Worm (Caenorhabditis elegans) whole organism, young adult: Measurements from ENCODE around the gene col-183.

Experiments used
- B0035.1 ChIP-seq: sonication (generic microtip); optimal IDR thresholded peaks from 2 replicates; lab custom pipeline; 2016; ENCODE audit warnings: missing genetic modification characterization, mild to moderate bottlenecking, missing compliant biosample characterization, missing genotype, missing genetic modification reagents
- B0336.3 ChIP-seq: fragments of 200-800 bp; sonication (Bioruptor generic); IDR thresholded peaks from 2 replicates; pipeline ENCODE4 v1.3.6; 2022; ENCODE audit warnings: missing genetic modification characterization, missing compliant biosample characterization
- C06A6.2 ChIP-seq: fragments of 200-800 bp; sonication (Bioruptor generic); conservative IDR thresholded peaks from 2 replicates; pipeline ENCODE4 v1.3.6; 2022; ENCODE audit warnings: missing genetic modification characterization, missing compliant biosample characterization
- F22D6.2 ChIP-seq: sonication (generic microtip); optimal IDR thresholded peaks from 2 replicates; lab custom pipeline; 2016; ENCODE audit warnings: mild to moderate bottlenecking, missing genetic modification characterization, missing compliant biosample characterization
- F23B12.7 ChIP-seq: sonication (generic microtip); optimal IDR thresholded peaks from 2 replicates; lab custom pipeline; 2017; ENCODE audit warnings: missing genetic modification characterization, mild to moderate bottlenecking, missing compliant biosample characterization, antibody characterized with exemption, moderate library complexity; ENCODE audit not compliant: insufficient read depth
- F55B11.4 ChIP-seq: sonication (generic microtip); optimal IDR thresholded peaks from 2 replicates; lab custom pipeline; 2016; ENCODE audit warnings: missing compliant biosample characterization, missing genetic modification characterization, borderline replicate concordance; ENCODE audit not compliant: insufficient read depth
- F57A8.1 ChIP-seq: fragments of 200-800 bp; sonication (Bioruptor generic); optimal IDR thresholded peaks from 2 replicates; lab custom pipeline; 2018; ENCODE audit warnings: mild to moderate bottlenecking, missing genetic modification characterization, moderate library complexity, missing compliant biosample characterization
- F57C9.4 ChIP-seq: sonication (generic microtip); optimal IDR thresholded peaks from 2 replicates; lab custom pipeline; 2017; ENCODE audit warnings: mild to moderate bottlenecking, missing genetic modification characterization, missing compliant biosample characterization
- K11D2.4 ChIP-seq: fragments of 200-800 bp; sonication (Bioruptor generic); IDR thresholded peaks from 2 replicates; pipeline ENCODE4 v1.3.6; 2022; ENCODE audit warnings: missing genetic modification reagents, missing genetic modification characterization, missing compliant biosample characterization
- T26A5.8 ChIP-seq: sonication (generic microtip); optimal IDR thresholded peaks from 2 replicates; lab custom pipeline; 2016; ENCODE audit warnings: missing genetic modification characterization, missing compliant biosample characterization
- Y53F4B.3 ChIP-seq: fragments of 200-800 bp; sonication (Bioruptor generic); IDR thresholded peaks from 2 replicates; pipeline ENCODE4 v1.3.6; 2022; ENCODE audit warnings: missing genetic modification reagents, missing genetic modification characterization, missing compliant biosample characterization
- Y56A3A.18 ChIP-seq: fragments of 200-800 bp; sonication (Bioruptor generic); IDR thresholded peaks from 2 replicates; pipeline ENCODE4 v1.3.6; 2022; ENCODE audit warnings: missing genetic modification reagents, missing genetic modification characterization, missing compliant biosample characterization
- Y67H2A.10 ChIP-seq: fragments of 200-800 bp; sonication (Bioruptor generic); conservative IDR thresholded peaks from 2 replicates; pipeline ENCODE4 v1.3.6; 2022; ENCODE audit warnings: missing genetic modification reagents, missing genetic modification characterization, missing compliant biosample characterization
- Y95B8A.8 ChIP-seq: fragments of 200-800 bp; sonication (Bioruptor generic); IDR thresholded peaks from 2 replicates; pipeline ENCODE4 v1.3.6; 2022; ENCODE audit warnings: missing genetic modification reagents, missing genetic modification characterization, missing compliant biosample characterization
- akir-1 ChIP-seq: fragments of 200-800 bp; sonication (Bioruptor generic); optimal IDR thresholded peaks from 2 replicates; lab custom pipeline; 2018; ENCODE audit warnings: mild to moderate bottlenecking, missing genetic modification characterization, moderate library complexity, missing compliant biosample characterization
- ama-1 ChIP-seq, 3 experiments: fragments of 150-350 bp in 1 of 3; sonication (generic microtip) in 2 of 3; optimal IDR thresholded peaks; 2 replicates each; lab custom pipeline; 2014 to 2018; ENCODE audit warnings: missing biosample characterization in 2 of 3, missing genetic modification characterization in 2 of 3, missing genetic modification reagents in 2 of 3
- attf-6 ChIP-seq: fragments of 200-800 bp; sonication (Bioruptor generic); IDR thresholded peaks from 2 replicates; pipeline ENCODE4 v1.3.6; 2022; ENCODE audit warnings: missing genetic modification reagents, missing genetic modification characterization, missing compliant biosample characterization
- ceh-100 ChIP-seq: fragments of 200-800 bp; sonication (Bioruptor generic); IDR thresholded peaks from 2 replicates; pipeline ENCODE4 v1.3.6; 2022; ENCODE audit warnings: missing genetic modification reagents, missing genetic modification characterization, missing compliant biosample characterization
- ceh-27 ChIP-seq: fragments of 200-800 bp; sonication (Bioruptor generic); optimal IDR thresholded peaks from 2 replicates; lab custom pipeline; 2018; ENCODE audit warnings: mild to moderate bottlenecking, missing genetic modification characterization, moderate library complexity, missing compliant biosample characterization
- ceh-79 ChIP-seq: sonication (generic microtip); optimal IDR thresholded peaks from 2 replicates; lab custom pipeline; 2017; ENCODE audit warnings: mild to moderate bottlenecking, missing genetic modification characterization, missing compliant biosample characterization
- die-1 ChIP-seq: sonication (generic microtip); optimal IDR thresholded peaks from 2 replicates; lab custom pipeline; 2016; ENCODE audit warnings: missing genotype, mild to moderate bottlenecking, missing genetic modification characterization, missing compliant biosample characterization
- dpl-1 ChIP-seq: fragments of 150-350 bp; optimal IDR thresholded peaks from 2 replicates; lab custom pipeline; 2014; ENCODE audit warnings: missing biosample characterization, missing genetic modification reagents, missing genetic modification characterization
- ets-4 ChIP-seq: fragments of 200-800 bp; sonication (Bioruptor generic); optimal IDR thresholded peaks from 2 replicates; lab custom pipeline; 2018; ENCODE audit warnings: mild to moderate bottlenecking, missing genetic modification characterization, missing compliant biosample characterization
- fkh-3 ChIP-seq: sonication (generic microtip); optimal IDR thresholded peaks from 2 replicates; lab custom pipeline; 2016; ENCODE audit warnings: mild to moderate bottlenecking, missing genetic modification characterization, missing compliant biosample characterization
- him-1 ChIP-seq: sonication (generic microtip); optimal IDR thresholded peaks from 2 replicates; lab custom pipeline; 2016; ENCODE audit warnings: missing genotype, missing genetic modification reagents, missing genetic modification characterization, missing compliant biosample characterization
- hlh-26 ChIP-seq: fragments of 200-800 bp; sonication (Bioruptor generic); conservative IDR thresholded peaks from 2 replicates; pipeline ENCODE4 v1.3.6; 2022; ENCODE audit warnings: missing genetic modification reagents, missing genetic modification characterization, missing compliant biosample characterization
- lag-1 ChIP-seq: fragments of 200-800 bp; sonication (Bioruptor generic); IDR thresholded peaks from 2 replicates; pipeline ENCODE4 v1.3.6; 2022; ENCODE audit warnings: missing genetic modification reagents, missing genetic modification characterization, missing compliant biosample characterization
- lin-54 ChIP-seq: fragments of 200-800 bp; sonication (Bioruptor generic); optimal IDR thresholded peaks from 2 replicates; lab custom pipeline; 2018; ENCODE audit warnings: mild to moderate bottlenecking, missing genetic modification characterization, missing compliant biosample characterization
- lir-1 ChIP-seq: fragments of 200-800 bp; sonication (Bioruptor generic); conservative IDR thresholded peaks from 2 replicates; pipeline ENCODE4 v1.3.6; 2022; ENCODE audit warnings: missing genetic modification reagents, missing genetic modification characterization, missing compliant biosample characterization
- lsy-27 ChIP-seq: sonication (generic microtip); optimal IDR thresholded peaks from 2 replicates; lab custom pipeline; 2017; ENCODE audit warnings: missing genetic modification characterization, mild to moderate bottlenecking, missing compliant biosample characterization, antibody characterized with exemption, missing genotype, borderline replicate concordance; ENCODE audit not compliant: insufficient read depth
- madf-10 ChIP-seq: sonication (generic microtip); optimal IDR thresholded peaks from 2 replicates; lab custom pipeline; 2016; ENCODE audit warnings: mild to moderate bottlenecking, missing genetic modification characterization, missing compliant biosample characterization
- madf-6 ChIP-seq: fragments of 200-800 bp; sonication (Bioruptor generic); IDR thresholded peaks from 2 replicates; pipeline ENCODE4 v1.3.6; 2022; ENCODE audit warnings: missing genetic modification reagents, missing genetic modification characterization, missing compliant biosample characterization
- nfya-1 ChIP-seq: sonication (generic microtip); optimal IDR thresholded peaks from 2 replicates; lab custom pipeline; 2017; ENCODE audit warnings: antibody characterized with exemption, missing compliant biosample characterization, missing genetic modification characterization, borderline replicate concordance; ENCODE audit not compliant: insufficient read depth
- nhr-27 ChIP-seq: fragments of 200-800 bp; sonication (Bioruptor generic); optimal IDR thresholded peaks from 2 replicates; lab custom pipeline; 2018; ENCODE audit warnings: mild to moderate bottlenecking, missing genetic modification characterization, moderate library complexity, missing compliant biosample characterization
- nhr-80 ChIP-seq: sonication (generic microtip); optimal IDR thresholded peaks from 2 replicates; lab custom pipeline; 2016; ENCODE audit warnings: missing genetic modification characterization, missing compliant biosample characterization
- nhr-90 ChIP-seq: sonication (generic microtip); optimal IDR thresholded peaks from 2 replicates; lab custom pipeline; 2016; ENCODE audit warnings: missing genotype, mild to moderate bottlenecking, missing genetic modification characterization, missing compliant biosample characterization
- pbrm-1 ChIP-seq: fragments of 200-800 bp; sonication (Bioruptor generic); IDR thresholded peaks from 2 replicates; pipeline ENCODE4 v1.3.6; 2022; ENCODE audit warnings: missing genetic modification reagents, missing genetic modification characterization, missing compliant biosample characterization
- rcor-1 ChIP-seq: fragments of 200-800 bp; sonication (Bioruptor generic); IDR thresholded peaks from 2 replicates; pipeline ENCODE4 v1.3.6; 2022; ENCODE audit warnings: missing genetic modification reagents, missing genetic modification characterization, missing compliant biosample characterization
- repo-1 ChIP-seq: sonication (generic microtip); optimal IDR thresholded peaks from 2 replicates; lab custom pipeline; 2017; ENCODE audit warnings: mild to moderate bottlenecking, missing genetic modification characterization, missing compliant biosample characterization
- snpc-4 ChIP-seq, 5 experiments: fragments of 150-350 bp in 1 of 5; sonication (generic microtip) in 4 of 5; optimal IDR thresholded peaks; 2 replicates each; lab custom pipeline; 2014 to 2018; ENCODE audit warnings: missing genetic modification characterization in 5 of 5, missing biosample characterization in 3 of 5, antibody characterized with exemption in 2 of 5, mild to moderate bottlenecking in 2 of 5, missing compliant biosample characterization in 2 of 5, missing genotype in 2 of 5, moderate library complexity in 2 of 5, missing genetic modification reagents in 1 of 5
- somi-1 ChIP-seq: fragments of 200-800 bp; sonication (Bioruptor generic); optimal IDR thresholded peaks from 2 replicates; lab custom pipeline; 2018; ENCODE audit warnings: mild to moderate bottlenecking, missing genetic modification characterization, missing compliant biosample characterization
- tbp1 ChIP-seq: fragments of 200-800 bp; sonication (Bioruptor generic); optimal IDR thresholded peaks from 2 replicates; lab custom pipeline; 2018; ENCODE audit warnings: mild to moderate bottlenecking, missing genetic modification characterization, missing compliant biosample characterization
- zfh-2 ChIP-seq: fragments of 200-800 bp; sonication (Bioruptor generic); conservative IDR thresholded peaks from 2 replicates; pipeline ENCODE4 v1.3.6; 2022; ENCODE audit warnings: missing genetic modification reagents, missing genetic modification characterization, missing compliant biosample characterization
- zim-3 ChIP-seq: sonication (generic microtip); optimal IDR thresholded peaks from 2 replicates; lab custom pipeline; 2017; ENCODE audit warnings: mild to moderate bottlenecking, missing genetic modification characterization, moderate library complexity, missing compliant biosample characterization
- ztf-18 ChIP-seq: sonication (generic microtip); optimal IDR thresholded peaks from 2 replicates; lab custom pipeline; 2016; ENCODE audit warnings: missing genotype, mild to moderate bottlenecking, missing genetic modification characterization, missing compliant biosample characterization
- ztf-22 ChIP-seq: fragments of 200-800 bp; sonication (Bioruptor generic); optimal IDR thresholded peaks from 2 replicates; lab custom pipeline; 2018; ENCODE audit warnings: mild to moderate bottlenecking, missing genetic modification characterization, moderate library complexity, missing compliant biosample characterization
- ztf-26 ChIP-seq: sonication (generic microtip); optimal IDR thresholded peaks from 2 replicates; lab custom pipeline; 2017; ENCODE audit warnings: missing genetic modification characterization, missing compliant biosample characterization

Gene col-183

ce11 chrX:13442446-13442845, 25.1 kb downstream of the col-183 start (continued):
- TF ChIP-seq hlh-26 (no peak), ceh-27 (GFP tag; lab: Kevin White, UChicago) (peak; percentile 57), Y53F4B.3 (GFP tag; lab: Robert Waterston, UW) (peak; percentile 50; the same call in 1 of the 2 replicates), zfh-2 (GFP tag; lab: Robert Waterston, UW) (peak; percentile 40; the same call in 1 of the 2 replicates), ceh-79 (no peak), B0336.3 (GFP tag; lab: Robert Waterston, UW) (peak; percentile 48; the same call in 1 of the 2 replicates), repo-1 (tag; lab: Kevin White, UChicago) (no peak), ztf-18 (tag; lab: Kevin White, UChicago) (peak; percentile 14), T26A5.8 (no peak), F55B11.4 (tag; lab: Kevin White, UChicago) (no peak), akir-1 (no peak), ets-4 (GFP tag; lab: Kevin White, UChicago) (no peak), lsy-27 (tag; lab: Kevin White, UChicago) (peak; percentile 31), rcor-1 (GFP tag; lab: Robert Waterston, UW) (peak; percentile 68), ztf-22 (GFP tag; lab: Kevin White, UChicago) (no peak), tbp1 (peak; percentile 92), B0035.1 (tag; lab: Kevin White, UChicago) (no peak), nhr-90 (tag; lab: Kevin White, UChicago) (peak; percentile 60), dpl-1 (GFP tag; lab: Kevin White, UChicago) (no peak), pbrm-1 (GFP tag; lab: Robert Waterston, UW) (peak; percentile 84), attf-6 (GFP tag; lab: Robert Waterston, UW) (no peak), F23B12.7 (tag; lab: Kevin White, UChicago) (peak; percentile 60), ceh-100 (peak; percentile 49; the same call in 1 of the 2 replicates), nhr-80 (tag; lab: Kevin White, UChicago) (peak; percentile 41), Y56A3A.18 (GFP tag; lab: Robert Waterston, UW) (peak; percentile 75; the same call in 1 of the 2 replicates), snpc-4 (GFP tag; optimal IDR thresholded peaks at IDR 0.05; lab: Kevin White, UChicago) (peak; percentile 9), snpc-4 (tag; optimal IDR thresholded peaks at IDR 0.05; lab: Kevin White, UChicago) (peak in 3 of 4 experiments; percentile 31 to 65 (median 41)), Y67H2A.10 (GFP tag; lab: Robert Waterston, UW) (no peak), madf-6 (no peak; the same call in 1 of the 2 replicates), him-1 (tag; lab: Kevin White, UChicago) (peak; percentile 79), lin-54 (GFP tag; lab: Kevin White, UChicago) (peak; percentile 34), die-1 (tag; lab: Kevin White, UChicago) (peak; percentile 79), ztf-26 (tag; lab: Kevin White, UChicago) (no peak), lag-1 (no peak), ama-1 (optimal IDR thresholded peaks at IDR 0.05; lab: Kevin White, UChicago) (no peak), ama-1 (GFP tag; optimal IDR thresholded peaks at IDR 0.05; lab: Kevin White, UChicago) (no peak), nhr-27 (tag; lab: Kevin White, UChicago) (no peak), F22D6.2 (tag; lab: Kevin White, UChicago) (no peak), nfya-1 (tag; lab: Kevin White, UChicago) (no peak), Y95B8A.8 (GFP tag; lab: Robert Waterston, UW) (no peak), F57A8.1 (GFP tag; lab: Kevin White, UChicago) (no peak), lir-1 (GFP tag; lab: Robert Waterston, UW) (no peak), somi-1 (GFP tag; lab: Kevin White, UChicago) (no peak), F57C9.4 (tag; lab: Kevin White, UChicago) (no peak), K11D2.4 (GFP tag; lab: Robert Waterston, UW) (peak; percentile 60), madf-10 (tag; lab: Kevin White, UChicago) (peak; percentile 43), fkh-3 (tag; lab: Kevin White, UChicago) (no peak), zim-3 (tag; lab: Kevin White, UChicago) (peak; percentile 13), C06A6.2 (GFP tag; lab: Robert Waterston, UW) (0 out of 2 replicates have a peak, but pooled peaks have one; percentile 34)
